Worm (Caenorhabditis elegans): ENCODE data around the gene drn-1.

- TF ChIP-seq egl-27 (tag; optimal IDR thresholded peaks at IDR 0.05) (no peak), lin-11 (tag; optimal IDR thresholded peaks at IDR 0.05) (no peak), elt-1 (tag; optimal IDR thresholded peaks at IDR 0.05) (no peak)
Observed at ce11 chrII:5281137-5281536, 9.5 kb upstream of the drn-1 start.
